Worm (Caenorhabditis elegans) whole organism, L3 larva: Measurements from ENCODE around the gene cyp-29A2.

Experiments used
- ceh-9 ChIP-seq: sonication (generic microtip); optimal IDR thresholded peaks from 2 replicates; lab custom pipeline; 2018; ENCODE audit warnings: missing biosample characterization, missing genetic modification characterization
- eor-1 ChIP-seq, 2 experiments: fragments of 150-350 bp; optimal IDR thresholded peaks; 2 replicates each; lab custom pipeline; 2014 to 2018; ENCODE audit warnings: missing biosample characterization in 2 of 2, missing genetic modification characterization in 2 of 2
- zag-1 ChIP-seq: fragments of 150-350 bp; optimal IDR thresholded peaks from 2 replicates; lab custom pipeline; 2014; ENCODE audit warnings: missing biosample characterization, missing genetic modification characterization
- ztf-11 ChIP-seq: fragments of 150-350 bp; optimal IDR thresholded peaks from 2 replicates; lab custom pipeline; 2014; ENCODE audit warnings: missing biosample characterization, missing genetic modification characterization

DNA sequence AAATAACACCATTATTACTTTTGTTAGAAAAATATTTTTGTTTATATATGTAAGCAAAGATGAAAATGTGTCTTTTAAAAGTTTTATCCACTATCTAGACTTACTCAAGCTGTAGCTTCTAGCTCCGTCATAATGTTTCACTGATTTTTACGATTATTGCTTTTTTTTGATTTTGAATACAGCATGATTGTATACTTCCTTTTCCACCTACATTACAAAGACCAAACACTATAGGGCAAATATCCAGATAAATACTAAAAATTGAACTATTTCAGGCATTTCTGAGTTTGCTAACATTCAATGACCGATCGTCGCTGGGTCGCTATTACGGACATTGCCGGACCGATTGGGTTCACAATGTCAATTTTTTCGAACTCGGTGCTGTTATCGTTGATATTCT is 49.3 kb downstream of the cyp-29A2 start, which contains the start of gene str-116:
- TF ChIP-seq zag-1 (tag; lab: Kevin White, UChicago) (no peak), ceh-9 (tag; lab: Kevin White, UChicago) (no peak), eor-1 (tag; optimal IDR thresholded peaks at IDR 0.05; lab: Kevin White, UChicago) (no peak), ztf-11 (no peak)
